Worm (Caenorhabditis elegans) whole organism, midembryonic: ENCODE data around the gene ZK402.5.
A peak's percentile ranks its signal among the peaks of the same experiment; 100 is the strongest.
"Not testable (repeated sequence)": the region's sequence is repeated elsewhere in the genome, so short reads cannot be mapped to it uniquely, and the experiment has no call there.

Source experiments
- T22C8.4 ChIP-seq: fragments of 200-800 bp; sonication (Bioruptor generic); IDR thresholded peaks from 2 replicates; pipeline ENCODE4 v1.3.6; 2022; ENCODE audit warnings: missing genetic modification characterization, missing compliant biosample characterization
- cog-1 ChIP-seq: sonication (generic microtip); optimal IDR thresholded peaks from 2 replicates; lab custom pipeline; 2016; ENCODE audit warnings: missing genetic modification characterization, missing compliant biosample characterization
- flt-1 ChIP-seq: fragments of 200-800 bp; sonication (Bioruptor generic); IDR thresholded peaks from 2 replicates; pipeline ENCODE4 v1.3.6; 2022; ENCODE audit warnings: missing genetic modification characterization, missing compliant biosample characterization
- klf-2 ChIP-seq: fragments of 200-800 bp; sonication (Bioruptor generic); conservative IDR thresholded peaks from 2 replicates; pipeline ENCODE4 v1.3.6; 2022; ENCODE audit warnings: missing genetic modification reagents, missing genetic modification characterization, missing compliant biosample characterization
- med-1 ChIP-seq: sonication (generic microtip); optimal IDR thresholded peaks from 2 replicates; lab custom pipeline; 2017; ENCODE audit warnings: missing genetic modification characterization, mild to moderate bottlenecking, missing compliant biosample characterization, antibody characterized with exemption, missing genetic modification reagents; ENCODE audit not compliant: insufficient read depth
- ref-1 ChIP-seq: fragments of 200-800 bp; sonication (Bioruptor generic); conservative IDR thresholded peaks from 2 replicates; pipeline ENCODE4 v1.3.6; 2022; ENCODE audit warnings: missing genetic modification reagents, missing genetic modification characterization, missing compliant biosample characterization
- tab-1 ChIP-seq: fragments of 200-800 bp; sonication (Bioruptor generic); IDR thresholded peaks from 2 replicates; pipeline ENCODE4 v1.3.6; 2022; ENCODE audit warnings: missing genetic modification characterization, missing compliant biosample characterization
- ztf-23 ChIP-seq: fragments of 200-800 bp; sonication (Bioruptor generic); IDR thresholded peaks from 2 replicates; pipeline ENCODE4 v1.3.6; 2022; ENCODE audit warnings: missing genetic modification reagents, missing genetic modification characterization, missing compliant biosample characterization
- ztf-29 ChIP-seq: fragments of 200-800 bp; sonication (Bioruptor generic); IDR thresholded peaks from 2 replicates; pipeline ENCODE4 v1.3.6; 2022; ENCODE audit warnings: missing genetic modification reagents, missing genetic modification characterization, missing compliant biosample characterization

Gene ZK402.5

ce11 chrX:1401259-1401658, at the start of gene ZK402.5:
TSS of gene ZK402.5 (minus strand) at chrX:1401359.
- TF ChIP-seq ztf-23 (GFP tag; lab: Robert Waterston, UW) (no peak), ref-1 (GFP tag; lab: Robert Waterston, UW) (no peak), flt-1 (no peak), cog-1 (no peak), med-1 (GFP tag; lab: Kevin White, UChicago) (no peak), tab-1 (GFP tag; lab: Robert Waterston, UW) (no peak), klf-2 (no peak), ztf-29 (GFP tag; lab: Robert Waterston, UW) (no peak), T22C8.4 (GFP tag; lab: Robert Waterston, UW) (no peak)

ce11 chrX:1450352-1450818, 49.2 kb upstream of the ZK402.5 start, which contains the start of gene W05H7.1:
TSS of gene W05H7.1 (plus strand) at chrX:1450768.
- 0 out of 2 replicates have a peak, but pooled peaks have one; percentile 21 for TF ChIP-seq T22C8.4 (GFP tag; lab: Robert Waterston, UW)
- TF ChIP-seq cog-1: no peak

ce11 chrX:1446593-1447141, 45.5 kb upstream of the ZK402.5 start, which contains the start of gene zfp-3:
TSS of gene zfp-3 (minus strand) at chrX:1446643.
- TF ChIP-seq klf-2: no peak
- TF ChIP-seq tab-1 (GFP tag; lab: Robert Waterston, UW): no peak
- TF ChIP-seq T22C8.4 (GFP tag; lab: Robert Waterston, UW): peak; percentile 85
- TF ChIP-seq cog-1: peak; percentile 86

ce11 chrX:1445696-1446095, 44.5 kb upstream of the ZK402.5 start:
- TF ChIP-seq ztf-29 (GFP tag; lab: Robert Waterston, UW): no peak
- TF ChIP-seq ref-1 (GFP tag; lab: Robert Waterston, UW): no peak
- no peak for TF ChIP-seq med-1 (GFP tag; lab: Kevin White, UChicago)
- no peak for TF ChIP-seq ztf-23 (GFP tag; lab: Robert Waterston, UW)
- TF ChIP-seq T22C8.4 (GFP tag; lab: Robert Waterston, UW): no peak
- no peak for TF ChIP-seq tab-1 (GFP tag; lab: Robert Waterston, UW)
- TF ChIP-seq klf-2: no peak
- no peak for TF ChIP-seq cog-1
- no peak for TF ChIP-seq flt-1

- TF ChIP-seq ztf-23 (GFP tag; lab: Robert Waterston, UW): 0 out of 2 replicates have a peak, but pooled peaks have one; percentile 4
- no peak for TF ChIP-seq ref-1 (GFP tag; lab: Robert Waterston, UW)
Observed at ce11 chrX:1443556-1444243, 42.5 kb upstream of the ZK402.5 start.

- peak; percentile 0 for TF ChIP-seq med-1 (GFP tag; lab: Kevin White, UChicago)
- no peak for TF ChIP-seq ref-1 (GFP tag; lab: Robert Waterston, UW)
- no peak for TF ChIP-seq flt-1
Observed at ce11 chrX:1441602-1442183, 40.5 kb upstream of the ZK402.5 start.

- TF ChIP-seq cog-1: no peak
- no peak for TF ChIP-seq ztf-29 (GFP tag; lab: Robert Waterston, UW)
- TF ChIP-seq klf-2: no peak
- TF ChIP-seq T22C8.4 (GFP tag; lab: Robert Waterston, UW): no peak
- TF ChIP-seq flt-1: no peak
- TF ChIP-seq ztf-23 (GFP tag; lab: Robert Waterston, UW): no peak
- no peak for TF ChIP-seq ref-1 (GFP tag; lab: Robert Waterston, UW)
- no peak for TF ChIP-seq tab-1 (GFP tag; lab: Robert Waterston, UW)
- no peak for TF ChIP-seq med-1 (GFP tag; lab: Kevin White, UChicago)
Observed at ce11 chrX:1440161-1440560, 39.0 kb upstream of the ZK402.5 start, which contains the start of gene sedl-1. TSS of gene sedl-1 (minus strand) at chrX:1440261.

ce11 chrX:1438925-1439324, 37.8 kb upstream of the ZK402.5 start:
- no peak for TF ChIP-seq tab-1 (GFP tag; lab: Robert Waterston, UW)
- no peak for TF ChIP-seq med-1 (GFP tag; lab: Kevin White, UChicago)
- TF ChIP-seq T22C8.4 (GFP tag; lab: Robert Waterston, UW): no peak
- TF ChIP-seq ref-1 (GFP tag; lab: Robert Waterston, UW): no peak
- no peak for TF ChIP-seq ztf-23 (GFP tag; lab: Robert Waterston, UW)
- TF ChIP-seq cog-1: no peak
- no peak for TF ChIP-seq klf-2
- TF ChIP-seq flt-1: no peak
- TF ChIP-seq ztf-29 (GFP tag; lab: Robert Waterston, UW): no peak

- TF ChIP-seq klf-2 (no peak), ztf-23 (GFP tag; lab: Robert Waterston, UW) (no peak)
Observed at ce11 chrX:1437097-1437496, 35.9 kb upstream of the ZK402.5 start.

ce11 chrX:1430707-1431106, 29.5 kb upstream of the ZK402.5 start, which contains the start of gene F19G12.1:
TSS of gene F19G12.1 (plus strand) at chrX:1431007.
- not testable (repeated sequence) for TF ChIP-seq flt-1; med-1 (GFP tag; lab: Kevin White, UChicago); ref-1 (GFP tag; lab: Robert Waterston, UW)
